Fruit fly (Drosophila melanogaster): ENCODE results near the gene SA1.
A peak's percentile ranks its signal among the peaks of the same experiment; 100 is the strongest.

The SA1 gene

dm6 chr2L:6964022-6964434 is 13.8 kb downstream of the SA1 start, which contains the start of the genes sip2 and Coprox (continued):
- TF ChIP-seq Dll (GFP tag; IDR thresholded peaks at IDR 0.05; ENCODE audit: partially characterized antibody): 0 out of 4 replicates have a peak, but pooled peaks have one; percentile 13
- TF ChIP-seq CG10267 (tag; optimal IDR thresholded peaks at IDR 0.05): peak; percentile 78
- TF ChIP-seq dysf (GFP tag; IDR thresholded peaks at IDR 0.05): peak; percentile 65
- peak; percentile 67 for TF ChIP-seq Ets65A (GFP tag)
- TF ChIP-seq chn (GFP tag; optimal IDR thresholded peaks at IDR 0.05): no peak
- TF ChIP-seq E2f1 (GFP tag; IDR thresholded peaks at IDR 0.05): peak; percentile 41
- TF ChIP-seq CG1529 (GFP tag; optimal IDR thresholded peaks at IDR 0.05): peak; percentile 1
- no peak for TF ChIP-seq sr (GFP tag; IDR thresholded peaks at IDR 0.05)
- TF ChIP-seq CG2202 (tag; optimal IDR thresholded peaks at IDR 0.05): no peak
- peak; percentile 69 for TF ChIP-seq nerfin-1 (tag; optimal IDR thresholded peaks at IDR 0.05)
- peak; percentile 62 for TF ChIP-seq CG7271 (tag; optimal IDR thresholded peaks at IDR 0.05)
- peak; percentile 23 for TF ChIP-seq BtbVII (GFP tag; optimal IDR thresholded peaks at IDR 0.05)
- 0 out of 4 replicates have a peak, but pooled peaks have one; percentile 22 for TF ChIP-seq chinmo (GFP tag; IDR thresholded peaks at IDR 0.05; ENCODE audit: partially characterized antibody)
- no peak for TF ChIP-seq sima (GFP tag; optimal IDR thresholded peaks at IDR 0.05)
- no peak for TF ChIP-seq maf-S (GFP tag; optimal IDR thresholded peaks at IDR 0.05)
- peak; percentile 37 for TF ChIP-seq tin (GFP tag; optimal IDR thresholded peaks at IDR 0.05)
- TF ChIP-seq jigr1 (GFP tag; IDR thresholded peaks at IDR 0.05): no peak
- TF ChIP-seq bsh (GFP tag; optimal IDR thresholded peaks at IDR 0.05): peak in 1 of 2 experiments; percentile 67
- peak; percentile 55; the same call in 1 of the 2 replicates for TF ChIP-seq lmd (GFP tag; IDR thresholded peaks at IDR 0.05)
- peak; percentile 21 for TF ChIP-seq CG4617 (GFP tag; optimal IDR thresholded peaks at IDR 0.05; ENCODE audit: borderline replicate concordance)
- TF ChIP-seq MBD-R2 (GFP tag; IDR thresholded peaks at IDR 0.05): no peak; the same call in 1 of the 2 replicates
- no peak for TF ChIP-seq gt (GFP tag; IDR thresholded peaks at IDR 0.05)
- TF ChIP-seq D19B (GFP tag; optimal IDR thresholded peaks at IDR 0.05): peak; percentile 31
- no peak for TF ChIP-seq so (GFP tag; IDR thresholded peaks at IDR 0.05)
- TF ChIP-seq CG17612 (GFP tag; IDR thresholded peaks at IDR 0.05): no peak
- TF ChIP-seq bab2 (GFP tag; optimal IDR thresholded peaks at IDR 0.05): peak; percentile 1
- TF ChIP-seq stc (GFP tag; IDR thresholded peaks at IDR 0.05): no peak
- TF ChIP-seq az2 (GFP tag; optimal IDR thresholded peaks at IDR 0.05): peak; percentile 63
- peak; percentile 71 for TF ChIP-seq CG13296 (GFP tag; optimal IDR thresholded peaks at IDR 0.05)
- peak; percentile 78 for TF ChIP-seq CG32532 (GFP tag; IDR thresholded peaks at IDR 0.05)
- peak; percentile 62 for TF ChIP-seq CG10979 (tag; optimal IDR thresholded peaks at IDR 0.05)
- no peak for TF ChIP-seq schlank (tag; optimal IDR thresholded peaks at IDR 0.05)
- TF ChIP-seq CG9437 (GFP tag; optimal IDR thresholded peaks at IDR 0.05): peak; percentile 69
- peak; percentile 62 for TF ChIP-seq CG17385 (GFP tag; optimal IDR thresholded peaks at IDR 0.05)
- TF ChIP-seq CG34422 (GFP tag; IDR thresholded peaks at IDR 0.05): 0 out of 3 replicates have a peak, but pooled peaks have one; percentile 21
- peak in 1 of 2 experiments; percentile 27 for TF ChIP-seq insv (GFP tag; optimal IDR thresholded peaks at IDR 0.05)
- no peak for TF ChIP-seq pum (GFP tag; optimal IDR thresholded peaks at IDR 0.05)
- TF ChIP-seq prd (optimal IDR thresholded peaks at IDR 0.05): no peak
- peak; percentile 62 for TF ChIP-seq prd (GFP tag; IDR thresholded peaks at IDR 0.05)
- TF ChIP-seq CrebB (tag; optimal IDR thresholded peaks at IDR 0.05): peak; percentile 50
- TF ChIP-seq CG8388 (GFP tag; optimal IDR thresholded peaks at IDR 0.05): peak; percentile 59
- TF ChIP-seq HmgZ (tag; optimal IDR thresholded peaks at IDR 0.05): peak; percentile 60
- TF ChIP-seq Gug (GFP tag; IDR thresholded peaks at IDR 0.05): no peak
- peak; percentile 30 for TF ChIP-seq kni (GFP tag; optimal IDR thresholded peaks at IDR 0.05)
- no peak for TF ChIP-seq Deaf1 (tag; optimal IDR thresholded peaks at IDR 0.05)
- no peak for TF ChIP-seq exex (tag; optimal IDR thresholded peaks at IDR 0.05)
- peak; percentile 52 for TF ChIP-seq CG18011 (GFP tag; optimal IDR thresholded peaks at IDR 0.05)
- TF ChIP-seq CG10366 (GFP tag; IDR thresholded peaks at IDR 0.05): peak; percentile 39; the same call in 1 of the 2 replicates
- TF ChIP-seq CG7372 (GFP tag; IDR thresholded peaks at IDR 0.05): 0 out of 2 replicates have a peak, but pooled peaks have one; percentile 23
- TF ChIP-seq pan (optimal IDR thresholded peaks at IDR 0.05): no peak
- peak in 1 of 2 experiments; percentile 57 for TF ChIP-seq pan (GFP tag; optimal IDR thresholded peaks at IDR 0.05 in 1 of 2, IDR thresholded peaks at IDR 0.05 in 1 of 2)

Measured in whole organism, embryonic.